Fruit fly (Drosophila melanogaster): ENCODE results near the gene psidin.

psidin gene

dm6 chr3R:20021152-20021769 lies at the start of gene psidin, which contains the start of gene PIG-L:
Gene psidin (plus strand): TSS chr3R:20021704.
Gene PIG-L (minus strand): TSS chr3R:20021338.
- TF ChIP-seq CTCF (optimal IDR thresholded peaks at IDR 0.05) (no peak), CG8478 (optimal IDR thresholded peaks at IDR 0.05) (no peak)

DNA sequence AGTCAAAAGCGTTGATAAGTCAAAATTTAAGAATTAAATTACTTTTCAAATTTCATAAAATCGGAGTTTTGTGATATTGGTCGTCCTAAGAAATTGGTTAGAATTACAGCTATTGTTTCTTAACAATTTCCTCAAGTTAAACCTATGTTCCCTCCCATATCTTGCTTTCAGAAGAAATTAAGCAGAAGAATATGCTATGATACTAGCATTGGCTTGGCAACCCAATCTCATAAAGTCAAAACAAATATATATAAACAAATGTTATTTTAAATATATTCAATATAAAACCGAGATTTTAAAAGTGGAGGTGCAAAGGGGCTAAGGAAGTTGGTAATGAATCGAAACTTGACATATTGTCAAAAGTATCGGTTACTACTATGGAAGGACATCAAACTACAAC lies 48.9 kb upstream of the psidin start, which contains the start of gene CG31213:
TSS of gene CG31213 (plus strand) at position 301 of the 400 bp plus-strand sequence.
- TF ChIP-seq CG8478 (optimal IDR thresholded peaks at IDR 0.05) = no peak
- no peak for TF ChIP-seq CTCF (optimal IDR thresholded peaks at IDR 0.05)

DNA sequence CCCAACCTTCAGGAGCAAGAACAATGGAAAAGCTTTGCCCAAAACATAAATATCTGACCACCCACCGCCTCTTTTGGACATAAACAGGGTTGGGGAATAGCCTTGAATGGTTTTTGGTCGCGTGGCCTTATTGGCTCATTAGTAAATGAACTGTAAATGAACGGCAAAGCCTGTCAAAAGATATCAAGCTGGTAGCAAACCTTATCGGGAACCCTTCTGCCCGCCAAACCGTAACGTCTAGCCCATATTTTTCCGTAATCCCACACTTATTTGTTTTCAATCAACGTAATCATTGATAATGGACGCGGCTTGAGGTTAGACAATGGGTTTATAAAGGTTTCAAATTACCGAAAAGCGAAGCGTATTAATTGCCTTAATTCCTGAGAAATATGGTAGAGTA lies 36.1 kb upstream of the psidin start:
- no peak for TF ChIP-seq CTCF (optimal IDR thresholded peaks at IDR 0.05)
- TF ChIP-seq CG8478 (optimal IDR thresholded peaks at IDR 0.05) = no peak

- TF ChIP-seq CTCF (optimal IDR thresholded peaks at IDR 0.05) = no peak
- TF ChIP-seq CG8478 (optimal IDR thresholded peaks at IDR 0.05) = no peak
Observed at dm6 chr3R:19995408-19995807, 26.1 kb upstream of the psidin start.

DNA sequence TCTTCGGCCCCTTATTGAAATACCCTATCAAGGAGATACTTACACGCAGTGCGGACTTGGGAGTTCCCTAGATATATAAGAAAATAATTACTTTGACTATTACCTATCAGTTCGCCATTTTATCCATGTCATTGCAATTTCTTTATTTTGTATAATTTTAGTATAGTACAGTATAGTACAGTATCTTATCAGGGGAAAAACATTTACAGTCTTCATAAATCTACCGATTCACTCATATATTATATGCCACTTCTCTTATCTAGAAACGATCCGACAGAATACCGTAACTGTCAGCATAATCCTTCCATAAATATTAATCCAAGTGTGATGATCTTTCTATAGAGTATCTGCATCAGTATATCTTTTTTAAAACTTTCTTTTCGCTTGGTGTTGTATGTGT lies 25.1 kb upstream of the psidin start:
- TF ChIP-seq CG8478 (optimal IDR thresholded peaks at IDR 0.05) (no peak), CTCF (optimal IDR thresholded peaks at IDR 0.05) (no peak)

DNA sequence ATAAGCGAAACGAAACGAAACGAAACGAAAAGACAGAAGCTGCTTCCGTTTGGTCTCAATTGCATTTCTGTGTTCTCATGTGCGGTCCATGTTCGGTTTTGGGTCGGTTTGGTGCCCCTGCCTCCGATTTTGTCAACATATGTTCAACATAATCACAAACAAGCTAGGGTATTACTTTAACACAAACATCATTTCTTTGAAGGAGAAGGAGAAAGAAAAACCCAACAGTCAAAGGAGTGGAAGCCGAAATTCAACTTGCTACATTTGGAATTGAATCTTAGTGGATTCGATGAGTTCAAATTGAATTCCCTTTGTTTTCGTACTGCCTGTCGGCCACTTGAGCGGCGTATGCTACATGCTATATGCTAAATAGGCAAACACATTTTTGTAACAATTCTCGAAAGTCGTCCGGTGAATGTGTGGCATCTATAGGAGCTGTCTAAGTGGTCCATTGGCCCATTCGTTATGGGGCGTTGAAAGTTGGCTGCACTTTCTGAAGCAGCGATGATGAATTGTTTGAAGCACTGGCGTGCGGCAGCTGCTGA lies 23.9 kb upstream of the psidin start:
- TF ChIP-seq CTCF (optimal IDR thresholded peaks at IDR 0.05) = no peak
- TF ChIP-seq CG8478 (optimal IDR thresholded peaks at IDR 0.05) = no peak

DNA sequence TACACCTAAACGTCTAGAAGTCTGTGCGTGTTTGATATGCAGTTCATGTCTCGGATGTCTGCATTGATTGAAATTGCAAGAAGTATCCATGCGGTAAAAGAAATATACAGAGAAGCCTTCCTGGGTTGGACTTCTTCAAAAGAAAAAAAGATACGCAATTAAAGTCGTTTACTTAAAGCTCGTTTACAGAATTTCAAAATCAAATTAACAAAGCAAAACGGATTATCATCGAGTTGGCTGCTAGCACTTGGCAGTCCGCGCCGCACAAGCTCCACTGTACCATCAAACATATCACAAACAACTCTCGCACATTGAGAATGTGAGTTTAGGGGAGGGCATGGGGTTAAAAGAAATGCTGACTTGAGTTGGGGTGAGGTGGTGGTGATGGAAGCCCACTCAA lies 23.1 kb upstream of the psidin start:
- no peak for TF ChIP-seq CG8478 (optimal IDR thresholded peaks at IDR 0.05)
- TF ChIP-seq CTCF (optimal IDR thresholded peaks at IDR 0.05) = no peak

dm6 chr3R:19999474-19999873 lies 22.0 kb upstream of the psidin start:
- no peak for TF ChIP-seq CTCF (optimal IDR thresholded peaks at IDR 0.05)
- no peak for TF ChIP-seq CG8478 (optimal IDR thresholded peaks at IDR 0.05)

DNA sequence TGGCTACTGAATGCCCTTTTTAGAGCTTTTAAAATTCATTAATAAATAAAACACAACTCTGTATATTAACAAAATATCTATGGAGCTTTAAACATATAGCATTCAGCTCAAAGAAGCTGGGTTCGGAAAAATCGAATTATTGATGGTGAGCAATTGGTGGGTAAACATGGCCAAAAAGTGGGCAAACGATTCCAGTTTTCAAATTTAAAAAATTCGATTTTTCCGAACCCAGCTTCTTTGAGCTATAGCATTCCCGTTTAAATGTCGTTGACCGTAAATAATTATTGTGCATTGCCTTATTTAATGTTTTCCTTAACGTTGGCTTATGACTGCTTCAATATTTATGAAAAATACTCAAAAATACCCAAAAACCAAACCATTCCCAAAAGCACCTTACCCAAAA lies 19.9 kb upstream of the psidin start:
- no peak for TF ChIP-seq CTCF (optimal IDR thresholded peaks at IDR 0.05)
- TF ChIP-seq CG8478 (optimal IDR thresholded peaks at IDR 0.05) = no peak

DNA sequence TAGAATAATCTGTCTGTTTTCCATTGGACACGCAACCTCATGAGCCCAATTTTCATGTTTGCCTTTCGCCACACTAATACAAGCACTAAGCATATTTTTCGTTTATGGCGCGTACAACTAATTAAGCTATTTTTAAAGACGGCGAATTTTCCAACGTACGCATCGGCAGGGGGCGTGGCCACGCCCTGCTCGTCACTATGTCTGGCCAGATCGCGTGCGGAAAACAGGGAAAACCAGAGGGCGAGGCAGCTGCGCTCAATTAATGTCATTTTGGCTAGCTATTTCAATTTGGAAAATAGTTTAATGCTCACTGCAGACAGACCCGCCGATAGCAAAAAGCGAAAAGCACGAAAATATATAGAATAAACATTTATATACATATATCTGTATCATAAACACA lies 16.8 kb upstream of the psidin start:
- TF ChIP-seq CTCF (optimal IDR thresholded peaks at IDR 0.05) = no peak

DNA sequence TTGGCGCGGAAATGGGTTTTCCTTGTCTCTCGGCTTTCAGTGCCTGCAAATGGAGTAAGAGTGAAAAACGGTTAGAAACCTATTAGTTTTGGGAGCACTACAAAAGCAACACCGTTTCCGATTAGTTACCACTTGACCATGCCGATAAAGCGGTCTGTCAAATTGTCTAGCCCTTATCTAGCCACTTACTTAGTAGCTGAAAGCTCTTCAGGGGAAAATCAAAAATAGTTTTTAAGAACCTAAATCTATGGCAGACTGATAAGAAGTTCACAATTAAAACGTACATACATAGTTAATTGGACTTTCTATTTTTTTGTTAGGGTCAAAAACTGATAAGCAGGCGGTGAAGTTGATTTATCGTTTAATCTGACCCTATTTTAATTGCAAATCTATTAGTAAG lies 14.9 kb upstream of the psidin start:
- TF ChIP-seq CG8478 (optimal IDR thresholded peaks at IDR 0.05) = no peak
- TF ChIP-seq CTCF (optimal IDR thresholded peaks at IDR 0.05) = no peak

DNA sequence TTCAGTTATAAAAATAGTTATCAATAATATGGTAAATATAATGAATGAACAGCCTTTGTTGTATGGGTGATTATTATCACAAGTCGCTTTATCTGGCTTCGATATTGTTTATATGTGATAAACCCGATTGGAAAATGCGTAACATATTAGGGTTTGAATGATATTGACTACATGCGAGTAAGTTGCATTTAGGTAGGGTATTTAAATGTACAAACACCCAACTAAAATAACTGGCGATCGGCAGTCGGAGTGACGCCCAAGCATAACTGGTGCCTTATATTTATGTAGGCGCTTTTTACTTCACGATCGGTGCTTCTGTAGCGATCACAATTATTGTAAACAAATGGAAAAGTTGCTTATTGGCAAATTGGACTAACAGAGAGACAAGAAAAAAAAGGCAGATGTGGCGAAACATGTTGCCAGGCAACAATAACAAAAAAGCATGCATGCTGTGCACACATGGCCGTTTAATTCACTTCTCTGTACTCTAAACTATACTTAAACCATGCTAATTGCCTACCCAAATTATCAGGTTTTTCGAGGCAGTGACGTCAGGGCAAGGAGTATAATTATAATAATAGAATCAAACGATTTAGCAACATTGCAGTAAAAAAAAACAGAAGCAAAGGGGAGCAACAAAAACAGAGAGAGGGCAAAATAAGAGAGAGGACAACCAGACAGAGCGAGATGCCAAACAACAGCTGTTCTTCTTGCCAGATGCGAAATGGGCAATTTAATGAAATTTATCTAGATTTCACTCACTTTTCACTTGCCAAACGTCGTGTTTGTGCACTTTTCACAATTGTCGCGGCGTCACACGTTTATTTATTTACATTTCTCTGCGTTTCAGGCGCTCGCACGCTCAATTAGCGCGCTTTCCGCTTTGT lies 13.9 kb upstream of the psidin start:
- no peak for TF ChIP-seq CTCF (optimal IDR thresholded peaks at IDR 0.05)
- TF ChIP-seq CG8478 (optimal IDR thresholded peaks at IDR 0.05) = no peak

DNA sequence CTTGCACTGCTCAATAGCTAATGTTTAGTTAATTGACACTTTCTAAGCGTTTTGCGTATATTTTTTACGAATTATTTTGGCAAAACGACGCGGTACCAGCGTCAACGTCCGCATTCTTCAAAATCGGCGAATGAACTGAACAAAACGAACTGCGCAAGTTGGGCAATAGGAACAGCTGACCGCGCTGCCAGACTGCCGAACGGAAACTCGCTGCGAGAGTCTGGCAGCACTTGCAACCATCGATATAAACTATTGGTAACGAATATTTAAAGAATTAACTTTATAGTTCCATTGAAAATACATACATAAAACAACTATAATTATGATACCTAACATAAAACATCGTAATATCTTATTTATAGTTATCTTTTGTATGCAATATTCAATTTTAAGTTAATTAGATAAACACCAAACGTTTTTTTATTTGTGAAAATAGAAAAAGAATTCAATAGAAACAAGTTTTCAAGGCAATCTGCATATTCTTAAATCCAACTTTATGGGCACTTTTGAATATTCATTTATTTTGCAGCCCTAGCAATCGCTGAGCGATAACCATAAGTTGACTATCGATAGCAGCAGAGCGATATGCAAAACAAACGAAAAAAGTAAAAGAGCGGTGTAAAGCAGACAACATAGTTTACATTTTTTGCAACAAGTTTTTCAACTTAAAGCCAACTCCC lies 13.0 kb upstream of the psidin start, which contains the start of the genes Hs6st and MED25:
TSS of gene Hs6st (minus strand) at position 141 of the 680 bp plus-strand sequence.
TSS of gene MED25 (plus strand) at position 576 of the 680 bp plus-strand sequence.
- TF ChIP-seq CTCF (optimal IDR thresholded peaks at IDR 0.05) = no peak
- no peak for TF ChIP-seq CG8478 (optimal IDR thresholded peaks at IDR 0.05)

DNA sequence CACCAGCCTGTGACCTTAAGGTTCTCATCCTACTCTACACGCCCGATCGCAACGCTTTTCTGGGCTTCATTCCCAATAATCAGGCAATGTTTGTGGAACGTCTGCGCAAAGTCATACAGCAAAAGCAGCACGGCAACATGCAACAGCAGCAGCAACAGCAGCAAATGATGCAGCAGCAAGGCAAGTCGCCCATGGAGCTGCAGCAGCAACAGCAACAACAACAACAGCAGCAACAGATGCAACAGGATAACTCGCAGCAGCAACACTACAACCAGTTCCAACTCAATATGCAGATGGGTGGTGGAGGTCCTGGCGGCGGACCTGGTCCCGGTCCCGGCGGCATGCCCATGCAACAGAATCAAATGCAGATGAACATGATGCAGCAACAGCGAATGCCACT lies 10.6 kb upstream of the psidin start:
- TF ChIP-seq CG8478 (optimal IDR thresholded peaks at IDR 0.05) = no peak
- no peak for TF ChIP-seq CTCF (optimal IDR thresholded peaks at IDR 0.05)

dm6 chr3R:20012688-20013087 lies 8.8 kb upstream of the psidin start:
- TF ChIP-seq CTCF (optimal IDR thresholded peaks at IDR 0.05) (no peak), CG8478 (optimal IDR thresholded peaks at IDR 0.05) (no peak)
